Fruit fly (Drosophila melanogaster) whole organism, adult: Measurements from ENCODE around the gene Gr61a.
A peak's percentile ranks its signal among the peaks of the same experiment; 100 is the strongest.

ENCODE experiments used
- CG1620 ChIP-seq: fragments of 200-800 bp; sonication (Bioruptor generic); optimal IDR thresholded peaks from 2 replicates; lab custom pipeline; 2016; ENCODE audit warnings: missing biosample characterization, missing genetic modification characterization
- CG33017 ChIP-seq: fragments of 200-800 bp; sonication (Bioruptor generic); optimal IDR thresholded peaks from 2 replicates; lab custom pipeline; 2018; ENCODE audit warnings: missing biosample characterization, mild to moderate bottlenecking, missing genetic modification characterization, moderate library complexity
- Clk ChIP-seq: fragments of 200-800 bp; sonication (Bioruptor generic); optimal IDR thresholded peaks from 2 replicates; lab custom pipeline; 2017; ENCODE audit warnings: missing biosample characterization, missing genetic modification characterization
- Crg-1 ChIP-seq: fragments of 200-800 bp; sonication (Bioruptor generic); optimal IDR thresholded peaks from 2 replicates; lab custom pipeline; 2016; ENCODE audit warnings: missing biosample characterization, missing genetic modification characterization
- Mnt ChIP-seq: fragments of 200-800 bp; sonication (Bioruptor generic); optimal IDR thresholded peaks from 2 replicates; lab custom pipeline; 2016; ENCODE audit warnings: missing biosample characterization, mild to moderate bottlenecking, missing genetic modification characterization
- kay ChIP-seq: fragments of 200-800 bp; sonication (Bioruptor generic); peaks from one replicate; lab custom pipeline; 2016; ENCODE audit warnings: missing biosample characterization, missing genetic modification characterization, borderline replicate concordance
- pad ChIP-seq: fragments of 200-800 bp; sonication (Bioruptor generic); optimal IDR thresholded peaks from 3 replicates; lab custom pipeline; 2017; ENCODE audit warnings: missing biosample characterization, missing genetic modification characterization, mild to moderate bottlenecking, moderate library complexity, missing genetic modification reagents
- tj ChIP-seq: fragments of 200-800 bp; sonication (Bioruptor generic); optimal IDR thresholded peaks from 3 replicates; lab custom pipeline; 2017; ENCODE audit warnings: missing biosample characterization, mild to moderate bottlenecking, missing genetic modification characterization, moderate library complexity

- TF ChIP-seq CG1620 (no peak), kay (GFP tag; lab: Kevin White, UChicago) (no peak), tj (GFP tag; lab: Kevin White, UChicago) (no peak), pad (peak; percentile 82), CG33017 (no peak), Crg-1 (GFP tag; lab: Kevin White, UChicago) (no peak), Mnt (GFP tag; lab: Kevin White, UChicago) (no peak), Clk (no peak)
Measured at dm6 chr3L:804557-805260, 36.5 kb upstream of the Gr61a start.
